Fruit fly (Drosophila melanogaster): ENCODE results near the gene CG42507.

Gene CG42507

DNA sequence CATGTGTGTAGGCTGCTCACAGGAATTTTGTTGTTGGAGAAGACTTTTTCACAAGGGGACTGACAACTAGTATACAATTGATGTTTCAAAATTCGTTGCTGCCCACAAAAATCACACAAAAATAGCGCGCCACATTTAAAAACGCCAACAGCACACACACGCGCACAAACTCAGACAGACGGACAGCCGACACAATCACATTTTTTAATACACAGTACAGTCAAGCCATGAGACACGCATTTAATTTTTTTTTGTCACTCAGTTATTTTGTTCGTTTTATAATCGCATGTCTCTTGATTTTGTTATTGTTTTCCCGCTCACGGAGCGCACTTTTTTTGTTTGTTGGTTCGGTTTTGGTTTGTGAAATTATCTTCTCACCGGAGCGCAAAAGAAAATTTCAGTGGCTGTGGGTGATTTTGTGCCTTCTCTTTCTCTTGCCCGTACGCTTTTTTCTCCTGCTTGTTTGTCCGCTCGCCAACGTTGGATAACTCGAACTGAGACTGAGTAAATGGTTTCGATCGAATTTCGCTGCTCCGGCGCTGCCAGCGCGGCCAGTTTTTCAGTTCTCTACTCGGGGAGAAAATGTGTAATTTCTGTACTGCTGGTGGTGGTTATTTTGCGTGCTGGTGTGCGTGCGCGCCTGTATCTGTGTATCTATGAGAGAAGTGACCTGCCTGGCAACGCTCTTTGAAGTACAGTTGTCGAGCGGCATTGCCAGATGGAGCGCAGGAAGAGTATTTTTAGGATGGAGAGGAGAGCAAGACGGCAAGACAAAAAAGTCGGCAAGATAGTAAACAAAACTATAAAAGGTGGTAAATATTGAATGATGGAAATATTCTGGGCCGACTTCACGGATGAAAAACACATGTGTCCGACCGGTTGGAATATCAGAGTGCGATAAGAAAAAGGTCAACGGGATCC, at the start of gene CG42507:
TSS of gene CG42507 (minus strand) at position 499 of the 921 bp plus-strand sequence.
- TF ChIP-seq noc (tag; optimal IDR thresholded peaks at IDR 0.05): peak; percentile 45

DNA sequence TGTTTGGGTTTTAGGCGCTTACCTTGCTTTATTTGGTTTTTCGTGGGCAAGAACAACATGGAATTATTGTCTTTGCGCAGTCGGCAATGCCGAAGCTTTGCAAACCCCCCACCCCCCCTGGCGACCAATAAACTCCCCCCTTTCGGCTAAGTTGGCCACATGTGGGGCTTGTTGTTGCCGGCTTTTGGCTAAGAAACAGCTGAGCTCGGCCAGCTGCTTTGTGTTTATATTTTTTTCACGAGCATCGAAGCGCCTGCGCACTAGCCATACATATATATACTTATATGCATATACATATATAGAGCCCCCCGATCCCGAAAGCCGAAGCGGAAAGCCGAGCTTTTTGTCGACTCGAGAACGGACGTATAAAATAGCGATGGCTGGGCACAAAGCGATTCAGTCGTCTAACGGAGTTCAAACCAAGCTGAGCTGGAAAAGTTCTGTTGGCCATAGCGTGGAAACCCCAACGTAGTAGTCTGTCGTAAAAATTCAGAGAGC, 47.0 kb upstream of the CG42507 start, which contains the start of gene CG17839:
TSS of gene CG17839 (plus strand) at position 413 of the 498 bp plus-strand sequence.
- TF ChIP-seq noc (tag; optimal IDR thresholded peaks at IDR 0.05): no peak

DNA sequence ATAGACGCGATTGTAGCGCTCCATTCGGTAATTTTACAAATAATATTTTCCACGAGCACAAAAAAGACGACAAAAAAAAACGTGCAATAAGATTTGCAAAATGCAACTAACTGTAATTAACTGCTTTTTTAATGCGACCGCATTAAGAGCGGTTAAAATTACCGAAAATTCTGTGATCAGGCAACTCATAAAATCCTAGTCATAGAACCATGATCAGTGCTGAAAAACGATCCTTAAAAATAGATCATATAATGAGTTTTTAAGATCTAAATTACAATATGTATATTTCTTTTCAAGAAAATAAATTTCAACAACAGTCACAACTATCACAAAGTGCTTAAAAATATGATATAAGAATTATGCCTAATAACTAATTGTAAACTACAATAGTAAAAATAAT, 45.5 kb upstream of the CG42507 start, which contains the start of gene gnu:
TSS of gene gnu (minus strand) at position 125 of the 400 bp plus-strand sequence.
- no peak for TF ChIP-seq noc (tag; optimal IDR thresholded peaks at IDR 0.05)

DNA sequence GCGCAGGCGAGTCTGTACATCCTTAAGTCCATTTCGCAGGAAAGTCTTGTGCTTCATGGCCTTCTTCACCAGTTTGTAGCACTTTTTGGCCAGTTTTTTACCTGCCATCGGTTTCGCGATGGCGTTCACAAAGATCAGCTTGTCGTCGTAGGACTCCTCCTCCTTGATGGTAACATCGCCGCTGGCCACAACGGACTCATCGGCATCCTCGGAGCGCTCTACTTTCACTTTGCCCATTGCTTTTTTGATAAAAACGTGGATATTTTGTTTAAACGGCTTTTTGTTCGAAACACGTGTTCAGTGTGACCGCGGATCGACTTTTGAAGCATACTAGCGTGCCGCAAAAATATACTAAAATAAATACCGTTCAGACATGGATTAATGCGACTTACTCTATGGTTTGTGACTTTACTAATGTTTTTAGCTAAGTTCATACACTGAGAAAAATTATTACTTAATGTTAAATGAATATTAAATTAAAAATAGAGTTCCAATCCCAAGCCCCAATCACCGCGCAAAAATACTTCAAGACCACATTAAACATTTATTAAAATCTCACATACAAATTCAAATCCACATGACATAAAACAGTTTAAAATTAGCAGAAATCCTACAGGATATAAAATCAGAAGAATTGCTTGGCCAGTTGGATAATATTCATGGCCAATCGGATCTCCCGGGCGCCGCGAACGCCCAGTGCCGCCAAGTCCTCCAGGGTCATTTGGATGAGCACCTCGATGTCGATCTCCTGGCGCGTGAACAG, 44.3 kb upstream of the CG42507 start, which contains the start of gene NHP2:
TSS of gene NHP2 (minus strand) at position 315 of the 763 bp plus-strand sequence.
- TF ChIP-seq noc (tag; optimal IDR thresholded peaks at IDR 0.05): no peak

DNA sequence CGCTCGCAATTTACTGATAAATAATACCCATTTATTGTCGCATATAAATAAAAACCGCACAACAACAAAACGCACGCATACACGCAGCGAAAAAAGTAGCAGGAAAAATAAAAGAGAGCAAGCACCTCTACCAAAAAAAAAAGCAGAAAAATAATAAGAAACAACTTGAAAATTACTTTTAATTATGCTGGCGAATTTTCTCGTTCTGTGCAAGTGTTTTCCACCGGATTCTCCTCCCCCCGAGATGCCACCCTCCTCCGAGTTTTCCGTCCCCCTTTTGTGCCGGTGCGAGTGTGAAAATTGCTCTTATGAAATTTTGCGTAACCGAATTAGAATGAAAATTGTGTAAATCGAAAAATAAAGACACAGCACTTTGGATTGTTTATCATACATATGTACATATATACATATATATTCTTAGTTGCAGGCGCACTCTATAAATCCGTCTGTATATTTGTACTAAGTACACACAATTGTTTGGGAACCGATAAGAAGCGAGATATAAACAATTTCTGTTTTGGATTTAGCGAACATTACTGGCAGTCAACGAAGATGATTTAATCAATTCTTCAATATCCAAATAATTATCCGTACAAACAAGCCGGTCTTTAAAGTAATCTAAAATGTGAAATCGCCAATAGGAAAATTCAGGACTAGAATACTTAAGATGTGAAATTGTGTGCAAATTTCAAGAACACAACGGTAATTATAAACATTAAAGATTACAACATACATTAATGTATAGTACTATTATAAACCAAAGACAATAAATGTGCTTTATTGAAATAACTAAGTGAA, 33.3 kb upstream of the CG42507 start:
- no peak for TF ChIP-seq noc (tag; optimal IDR thresholded peaks at IDR 0.05)

DNA sequence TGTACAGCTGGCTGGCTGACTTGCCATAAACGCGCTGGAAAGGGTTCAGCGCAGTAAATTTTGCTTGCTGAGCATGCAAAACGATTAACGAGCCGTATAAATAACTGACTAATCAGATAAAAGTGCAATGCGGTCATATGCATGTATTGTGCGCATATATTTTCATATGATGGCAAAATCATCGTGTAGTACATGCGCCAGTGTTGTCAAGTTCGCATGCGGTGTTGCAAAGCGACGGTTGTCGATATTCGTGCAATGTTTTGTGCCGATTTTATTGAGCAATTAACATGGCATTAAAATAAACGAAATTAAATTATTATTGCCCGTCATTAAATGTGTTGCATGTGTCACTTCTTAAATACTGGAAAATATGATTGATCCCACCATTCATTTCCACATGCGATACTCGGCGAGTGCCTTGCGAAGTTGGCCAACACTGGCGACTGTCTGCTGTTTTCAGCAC, 32.4 kb upstream of the CG42507 start:
- TF ChIP-seq noc (tag; optimal IDR thresholded peaks at IDR 0.05): peak; percentile 78

DNA sequence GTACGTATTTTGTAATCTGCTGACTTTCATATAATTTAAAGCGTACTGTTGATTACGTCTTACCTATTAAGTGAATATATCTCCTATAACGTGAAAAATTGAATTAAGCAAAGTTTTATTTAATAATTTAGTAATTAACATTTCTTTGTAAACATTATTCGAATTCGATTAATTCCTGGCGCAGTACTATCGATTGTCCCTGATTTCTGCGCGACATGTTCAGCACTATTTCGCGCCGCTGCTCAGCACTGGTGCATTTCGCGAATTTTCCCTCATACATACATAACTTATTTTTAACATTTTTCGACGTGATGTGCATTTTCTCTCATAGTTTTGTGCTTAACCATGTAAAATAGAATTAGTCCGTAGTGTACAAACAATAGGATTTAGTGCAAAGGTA, 31.9 kb upstream of the CG42507 start, which contains the start of gene Helz:
TSS of gene Helz (plus strand) at position 260 of the 400 bp plus-strand sequence.
- TF ChIP-seq noc (tag; optimal IDR thresholded peaks at IDR 0.05): no peak

DNA sequence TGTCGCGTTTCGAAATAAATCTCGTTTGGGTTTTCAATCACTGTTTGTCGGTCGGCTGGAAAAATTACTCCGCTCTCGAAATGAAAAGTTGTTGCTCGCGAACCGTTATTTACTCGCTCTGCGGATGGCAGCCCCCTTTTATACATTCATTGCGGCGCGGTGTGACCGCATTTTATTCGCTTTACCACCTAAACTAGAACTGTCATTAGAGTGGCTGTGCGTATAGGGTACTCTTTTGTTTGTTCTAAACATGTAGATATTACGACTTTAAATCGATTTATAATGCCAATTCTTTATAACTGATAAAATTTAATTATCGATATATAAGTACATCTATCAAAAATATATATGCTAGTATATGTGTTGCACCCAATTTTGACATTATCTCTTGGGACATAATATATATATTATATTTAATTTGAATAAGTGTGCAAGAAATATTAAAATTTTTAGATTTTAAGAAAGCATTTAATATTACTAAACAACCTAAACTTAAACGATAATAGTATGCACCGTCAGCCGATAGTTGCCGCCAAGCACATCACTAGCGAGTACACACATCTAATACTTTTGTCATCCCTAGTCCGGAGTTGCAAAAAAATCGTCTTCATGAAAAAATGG, 28.6 kb upstream of the CG42507 start, which contains the start of the genes bmm and Tdrd3:
TSS of gene bmm (minus strand) at position 183 of the 621 bp plus-strand sequence.
TSS of gene Tdrd3 (plus strand) at position 562 of the 621 bp plus-strand sequence.
- TF ChIP-seq noc (tag; optimal IDR thresholded peaks at IDR 0.05): peak; percentile 78

DNA sequence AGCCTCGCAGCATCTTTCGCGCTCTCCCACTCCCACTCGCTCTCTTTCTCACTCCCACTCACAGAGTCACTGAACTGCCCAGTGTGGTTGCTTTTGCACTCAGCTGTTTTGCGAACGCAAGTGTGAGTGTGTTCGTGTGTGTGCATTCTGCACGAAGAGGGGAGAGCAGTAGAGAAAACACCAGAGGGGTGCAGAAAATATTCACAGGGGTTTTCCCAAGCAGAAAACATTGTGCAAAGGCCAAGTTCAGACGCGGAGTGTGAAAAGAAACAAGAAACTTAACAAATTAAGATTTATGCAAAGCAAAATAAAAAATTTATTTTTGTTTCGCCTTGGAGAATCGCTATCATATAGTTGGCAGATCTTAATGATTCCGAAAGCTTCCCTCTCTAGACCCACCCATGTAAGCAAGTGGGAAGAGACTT, 27.7 kb upstream of the CG42507 start:
- TF ChIP-seq noc (tag; optimal IDR thresholded peaks at IDR 0.05): no peak

DNA sequence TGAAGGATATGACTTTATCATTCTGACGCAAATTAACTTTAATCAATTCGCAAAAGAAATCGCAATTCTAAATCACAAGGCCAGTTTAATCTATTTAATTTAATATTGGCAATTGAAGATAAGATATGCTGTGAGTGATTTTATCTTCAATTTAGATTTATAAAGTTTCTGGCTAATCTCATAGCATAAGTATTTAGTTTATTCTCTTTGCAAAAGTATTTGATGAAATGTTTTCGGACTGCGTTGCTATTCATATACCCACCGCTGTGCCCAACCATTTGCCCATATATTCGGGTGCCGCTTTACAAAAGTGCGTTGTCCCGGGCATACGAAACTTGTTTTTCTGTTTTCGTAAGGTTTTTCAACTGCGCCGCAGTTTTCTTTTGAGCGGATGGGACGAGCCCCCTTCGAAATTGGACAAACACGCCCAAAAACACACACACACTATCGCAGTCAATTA, 27.2 kb upstream of the CG42507 start:
- peak; percentile 95 for TF ChIP-seq noc (tag; optimal IDR thresholded peaks at IDR 0.05)

DNA sequence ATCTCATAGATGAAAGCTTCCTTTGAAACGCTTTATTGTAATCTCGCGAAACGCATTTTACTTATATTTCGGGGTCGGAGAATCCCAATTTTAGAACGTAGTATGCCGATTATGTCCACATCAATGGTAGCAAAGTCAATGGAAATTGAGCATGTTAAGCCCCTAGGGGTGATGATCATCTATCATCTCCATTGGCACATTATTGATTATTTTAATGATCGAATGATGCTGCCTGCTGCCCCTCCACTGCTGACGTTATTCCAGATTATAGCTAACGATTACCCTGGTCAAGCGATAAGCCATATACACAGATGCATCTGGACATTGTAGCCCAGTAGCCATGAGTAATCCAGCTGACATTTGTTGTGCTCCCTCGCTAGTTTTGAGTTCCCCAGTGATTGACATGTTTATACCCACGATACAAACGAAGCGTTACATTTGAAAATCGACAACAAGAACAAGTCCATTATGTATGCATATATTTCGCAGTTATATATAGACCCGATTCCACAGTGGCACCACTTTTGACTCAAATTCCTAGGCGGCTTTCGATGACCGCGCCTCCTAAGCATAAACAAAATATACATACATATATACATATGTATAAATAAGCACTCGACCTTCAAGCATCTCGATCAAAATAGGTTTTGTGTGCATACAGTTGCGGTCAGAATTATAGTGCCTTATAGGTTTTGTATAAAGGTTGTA, 26.6 kb upstream of the CG42507 start:
- no peak for TF ChIP-seq noc (tag; optimal IDR thresholded peaks at IDR 0.05)

DNA sequence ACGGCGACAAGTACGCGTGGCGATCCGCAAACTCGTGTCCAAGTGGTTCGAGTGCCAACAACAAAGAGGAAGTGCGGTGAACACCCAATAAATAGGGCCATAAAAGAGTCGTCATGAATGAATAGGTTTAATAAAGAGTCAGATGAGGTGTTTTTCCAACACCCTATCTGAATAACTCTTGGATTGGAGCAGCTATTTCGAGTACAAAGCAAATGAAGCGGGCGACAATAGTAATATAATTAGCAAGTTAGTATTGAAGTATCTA, 25.5 kb upstream of the CG42507 start:
- no peak for TF ChIP-seq noc (tag; optimal IDR thresholded peaks at IDR 0.05)

DNA sequence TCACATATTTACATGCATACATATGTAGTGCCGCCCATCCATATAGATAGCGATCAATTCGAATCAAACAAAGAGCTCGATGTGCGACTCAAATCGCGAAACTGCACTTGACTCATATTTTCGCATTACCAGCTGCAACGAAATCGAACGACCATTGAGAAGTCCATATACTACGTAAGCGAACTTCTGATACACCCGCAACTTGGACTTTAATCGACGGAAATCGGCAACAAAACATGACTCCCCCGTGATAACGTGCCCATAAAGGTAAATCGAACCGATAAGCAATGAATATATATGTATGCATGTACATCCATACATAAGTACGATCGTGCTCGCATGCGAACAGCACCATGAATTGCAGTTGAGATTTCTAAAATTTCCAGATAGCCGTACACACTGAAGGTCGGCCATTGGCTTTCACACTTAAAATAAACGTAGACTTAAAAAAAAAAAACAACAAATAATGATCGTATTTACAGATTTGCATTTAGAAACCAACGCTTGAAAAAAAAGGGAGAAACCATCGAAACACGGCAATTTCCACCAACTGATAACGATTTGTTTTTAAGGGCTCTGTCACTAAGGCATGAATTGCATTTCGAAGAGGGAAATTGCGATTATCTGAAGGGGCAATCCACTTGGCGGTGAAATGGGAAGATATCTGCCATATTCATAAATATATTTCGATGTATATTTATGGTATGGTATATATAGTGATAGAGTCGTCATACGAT, 25.0 kb upstream of the CG42507 start:
- peak; percentile 0 for TF ChIP-seq noc (tag; optimal IDR thresholded peaks at IDR 0.05)
